Worm (Caenorhabditis elegans) whole organism, mixed stage, embryonic: Measurements from ENCODE around the gene ippk-1.

ENCODE experiments used
- M03D4.4 ChIP-seq: sonication (generic microtip); optimal IDR thresholded peaks from 2 replicates; lab custom pipeline; 2017; ENCODE audit warnings: mild to moderate bottlenecking, missing genetic modification characterization, missing compliant biosample characterization
- bed-3 ChIP-seq: fragments of 200-800 bp; sonication (Bioruptor generic); optimal IDR thresholded peaks from 3 replicates; lab custom pipeline; 2018; ENCODE audit warnings: mild to moderate bottlenecking, missing genetic modification characterization, moderate library complexity, missing compliant biosample characterization
- blmp-1 ChIP-seq: fragments of 150-350 bp; optimal IDR thresholded peaks from 2 replicates; lab custom pipeline; 2014; ENCODE audit warnings: missing biosample characterization, missing genetic modification characterization
- ceh-39 ChIP-seq: fragments of 150-350 bp; optimal IDR thresholded peaks from 2 replicates; lab custom pipeline; 2014; ENCODE audit warnings: missing biosample characterization, missing genetic modification characterization
- ceh-43 ChIP-seq: fragments of 200-800 bp; sonication (Bioruptor generic); optimal IDR thresholded peaks from 2 replicates; lab custom pipeline; 2018; ENCODE audit warnings: mild to moderate bottlenecking, missing genetic modification characterization, moderate library complexity, missing compliant biosample characterization
- ceh-83 ChIP-seq: fragments of 200-800 bp; sonication (Bioruptor generic); optimal IDR thresholded peaks from 2 replicates; lab custom pipeline; 2018; ENCODE audit warnings: mild to moderate bottlenecking, missing genetic modification characterization, missing compliant biosample characterization
- ces-1 ChIP-seq: fragments of 150-350 bp; optimal IDR thresholded peaks from 2 replicates; lab custom pipeline; 2014; ENCODE audit warnings: missing biosample characterization, missing genetic modification reagents, missing genetic modification characterization
- elt-1 ChIP-seq: sonication (generic microtip); optimal IDR thresholded peaks from 2 replicates; lab custom pipeline; 2017; ENCODE audit warnings: missing genetic modification characterization, mild to moderate bottlenecking, missing compliant biosample characterization, antibody characterized with exemption, moderate library complexity, borderline replicate concordance; ENCODE audit not compliant: insufficient read depth
- elt-3 ChIP-seq: fragments of 150-350 bp; optimal IDR thresholded peaks from 2 replicates; lab custom pipeline; 2014; ENCODE audit warnings: missing biosample characterization, missing genetic modification characterization
- flh-1 ChIP-seq: fragments of 200-800 bp; sonication (Bioruptor generic); optimal IDR thresholded peaks from 2 replicates; lab custom pipeline; 2018; ENCODE audit warnings: mild to moderate bottlenecking, missing genetic modification characterization, moderate library complexity, missing compliant biosample characterization
- ham-2 ChIP-seq: fragments of 200-800 bp; sonication (Bioruptor generic); optimal IDR thresholded peaks from 2 replicates; lab custom pipeline; 2018; ENCODE audit warnings: mild to moderate bottlenecking, missing genetic modification characterization, missing compliant biosample characterization
- hlh-1 ChIP-seq: fragments of 150-350 bp; optimal IDR thresholded peaks from 2 replicates; lab custom pipeline; 2014; ENCODE audit warnings: missing biosample characterization, missing genetic modification reagents, missing genetic modification characterization
- lin-13 ChIP-seq: fragments of 150-350 bp; optimal IDR thresholded peaks from 2 replicates; lab custom pipeline; 2014; ENCODE audit warnings: missing biosample characterization, missing genetic modification characterization
- lin-32 ChIP-seq: fragments of 200-800 bp; sonication (Bioruptor generic); optimal IDR thresholded peaks from 2 replicates; lab custom pipeline; 2018; ENCODE audit warnings: mild to moderate bottlenecking, missing genetic modification characterization, missing compliant biosample characterization
- lsy-2 ChIP-seq: fragments of 150-350 bp; optimal IDR thresholded peaks from 2 replicates; lab custom pipeline; 2014; ENCODE audit warnings: missing biosample characterization, missing genetic modification characterization
- mab-5 ChIP-seq: fragments of 150-350 bp; optimal IDR thresholded peaks from 2 replicates; lab custom pipeline; 2014; ENCODE audit warnings: missing biosample characterization, missing genetic modification characterization
- mep-1 ChIP-seq: fragments of 150-350 bp; optimal IDR thresholded peaks from 2 replicates; lab custom pipeline; 2017; ENCODE audit warnings: missing biosample characterization, missing genetic modification reagents, missing genetic modification characterization, inconsistent platforms
- mls-2 ChIP-seq: sonication (generic microtip); optimal IDR thresholded peaks from 2 replicates; lab custom pipeline; 2016; ENCODE audit warnings: mild to moderate bottlenecking, missing genetic modification characterization, moderate library complexity, missing compliant biosample characterization
- nhr-12 ChIP-seq: fragments of 150-350 bp; optimal IDR thresholded peaks from 2 replicates; lab custom pipeline; 2014; ENCODE audit warnings: missing biosample characterization, missing genetic modification characterization
- nhr-237 ChIP-seq: fragments of 150-350 bp; optimal IDR thresholded peaks from 2 replicates; lab custom pipeline; 2014; ENCODE audit warnings: missing biosample characterization, missing genetic modification characterization
- nhr-28 ChIP-seq: fragments of 150-350 bp; optimal IDR thresholded peaks from 2 replicates; lab custom pipeline; 2014; ENCODE audit warnings: missing biosample characterization, missing genetic modification characterization
- nhr-76 ChIP-seq: sonication (generic microtip); optimal IDR thresholded peaks from 2 replicates; lab custom pipeline; 2017; ENCODE audit warnings: missing biosample characterization, missing genetic modification characterization
- pha-4 ChIP-seq: fragments of 150-350 bp; optimal IDR thresholded peaks from 2 replicates; lab custom pipeline; 2018; ENCODE audit warnings: missing biosample characterization, missing genetic modification reagents, missing genetic modification characterization
- snpc-4 ChIP-seq: fragments of 150-350 bp; optimal IDR thresholded peaks from 2 replicates; lab custom pipeline; 2014; ENCODE audit warnings: missing biosample characterization, missing genetic modification characterization
- tbx-8 ChIP-seq: fragments of 200-800 bp; sonication (Bioruptor generic); optimal IDR thresholded peaks from 2 replicates; lab custom pipeline; 2018; ENCODE audit warnings: mild to moderate bottlenecking, missing genetic modification characterization, moderate library complexity, missing compliant biosample characterization
- unc-120 ChIP-seq: sonication (generic microtip); optimal IDR thresholded peaks from 2 replicates; lab custom pipeline; 2017; ENCODE audit warnings: missing genetic modification characterization, missing compliant biosample characterization; ENCODE audit not compliant: poor library complexity, severe bottlenecking
- unc-39 ChIP-seq: fragments of 150-350 bp; optimal IDR thresholded peaks from 2 replicates; lab custom pipeline; 2014; ENCODE audit warnings: missing biosample characterization, missing genetic modification characterization
- unc-62 ChIP-seq: fragments of 150-350 bp; optimal IDR thresholded peaks from 2 replicates; lab custom pipeline; 2014; ENCODE audit warnings: missing biosample characterization, missing genetic modification reagents, missing genetic modification characterization
- zip-8 ChIP-seq: fragments of 150-350 bp; optimal IDR thresholded peaks from 2 replicates; lab custom pipeline; 2014; ENCODE audit warnings: missing biosample characterization, missing genetic modification characterization
- ztf-11 ChIP-seq: fragments of 150-350 bp; optimal IDR thresholded peaks from 2 replicates; lab custom pipeline; 2014; ENCODE audit warnings: missing biosample characterization, missing genetic modification characterization

ippk-1 gene

DNA sequence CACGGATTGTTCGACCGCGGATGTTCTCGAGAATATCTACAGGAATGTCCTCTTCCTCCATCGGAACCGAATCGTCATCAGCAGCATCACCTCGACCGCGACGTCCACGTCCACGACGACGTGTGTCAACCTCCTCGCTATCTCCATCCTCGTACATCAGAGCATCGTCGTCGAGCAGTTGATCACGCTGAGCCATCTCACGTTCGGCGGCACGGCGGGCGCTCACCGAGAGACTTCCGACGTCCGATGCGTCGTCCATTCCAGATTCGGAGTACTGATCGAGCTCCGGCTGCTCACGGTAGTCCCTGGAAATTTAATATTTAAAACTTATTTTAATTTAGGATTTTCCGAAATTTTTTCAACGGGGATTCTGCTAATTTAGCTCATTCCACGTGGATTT lies 36.7 kb upstream of the ippk-1 start:
- TF ChIP-seq nhr-237 (tag; lab: Kevin White, UChicago), result no peak
- no peak for TF ChIP-seq lin-13 (tag; lab: Kevin White, UChicago)
- TF ChIP-seq mls-2 (tag; lab: Kevin White, UChicago), result no peak
- no peak for TF ChIP-seq flh-1 (GFP tag; lab: Kevin White, UChicago)
- no peak for TF ChIP-seq ztf-11 (tag; lab: Kevin White, UChicago)
- TF ChIP-seq tbx-8, result no peak
- no peak for TF ChIP-seq mab-5 (tag; lab: Kevin White, UChicago)

ce11 chrII:12006575-12007098 lies 36.1 kb upstream of the ippk-1 start, which contains the start of gene mcm-2:
TSS of gene mcm-2 (minus strand) at chrII:12006625.
- TF ChIP-seq ham-2 (GFP tag; lab: Kevin White, UChicago) (no peak), ceh-83 (GFP tag; lab: Kevin White, UChicago) (no peak), unc-62 (GFP tag; lab: Kevin White, UChicago) (no peak), nhr-237 (tag; lab: Kevin White, UChicago) (peak; percentile 1), lin-32 (GFP tag; lab: Kevin White, UChicago) (no peak), ceh-39 (tag; lab: Kevin White, UChicago) (no peak), pha-4 (no peak), bed-3 (GFP tag; lab: Kevin White, UChicago) (no peak), nhr-28 (tag; lab: Kevin White, UChicago) (no peak), zip-8 (peak; percentile 69), snpc-4 (no peak), unc-120 (tag; lab: Kevin White, UChicago) (no peak), nhr-12 (tag; lab: Kevin White, UChicago) (no peak), mab-5 (tag; lab: Kevin White, UChicago) (no peak), elt-1 (tag; lab: Kevin White, UChicago) (peak; percentile 17), ceh-43 (GFP tag; lab: Kevin White, UChicago) (no peak), M03D4.4 (no peak), flh-1 (GFP tag; lab: Kevin White, UChicago) (no peak)

- TF ChIP-seq ztf-11 (tag; lab: Kevin White, UChicago), result no peak
- TF ChIP-seq, all 35 proteins: peak for 0
These were observed 33.9 kb upstream of the ippk-1 start, which contains the start of gene glb-29 for ce11 chrII:12008772-12009171. TSS of gene glb-29 (plus strand) at chrII:12009072.

- TF ChIP-seq mep-1 (no peak), ztf-11 (tag; lab: Kevin White, UChicago) (no peak), nhr-12 (tag; lab: Kevin White, UChicago) (no peak), unc-62 (GFP tag; lab: Kevin White, UChicago) (no peak), mls-2 (tag; lab: Kevin White, UChicago) (no peak), lsy-2 (tag; lab: Kevin White, UChicago) (peak; percentile 89), ceh-83 (GFP tag; lab: Kevin White, UChicago) (no peak), pha-4 (no peak), lin-13 (tag; lab: Kevin White, UChicago) (no peak), nhr-237 (tag; lab: Kevin White, UChicago) (no peak), ces-1 (GFP tag; lab: Kevin White, UChicago) (peak; percentile 39), snpc-4 (no peak)
These were observed 19.3 kb upstream of the ippk-1 start, which contains the start of gene Y17G7B.12 for ce11 chrII:12023315-12023878. TSS of gene Y17G7B.12 (plus strand) at chrII:12023861.

ce11 chrII:12027697-12028245 lies 14.9 kb upstream of the ippk-1 start, which contains the start of gene Y17G7B.8:
TSS of gene Y17G7B.8 (minus strand) at chrII:12027747.
- no peak for TF ChIP-seq elt-3 (tag; lab: Kevin White, UChicago)
- TF ChIP-seq M03D4.4, result no peak
- TF ChIP-seq mls-2 (tag; lab: Kevin White, UChicago), result no peak
- no peak for TF ChIP-seq pha-4
- no peak for TF ChIP-seq flh-1 (GFP tag; lab: Kevin White, UChicago)
- no peak for TF ChIP-seq nhr-12 (tag; lab: Kevin White, UChicago)
- no peak for TF ChIP-seq unc-39 (tag; lab: Kevin White, UChicago)
- TF ChIP-seq zip-8, result no peak
- no peak for TF ChIP-seq ces-1 (GFP tag; lab: Kevin White, UChicago)
- TF ChIP-seq snpc-4, result no peak
- TF ChIP-seq nhr-76 (tag; lab: Kevin White, UChicago), result no peak
- no peak for TF ChIP-seq nhr-28 (tag; lab: Kevin White, UChicago)
- TF ChIP-seq hlh-1, result no peak
- no peak for TF ChIP-seq mab-5 (tag; lab: Kevin White, UChicago)
- no peak for TF ChIP-seq ceh-43 (GFP tag; lab: Kevin White, UChicago)
- no peak for TF ChIP-seq blmp-1
- no peak for TF ChIP-seq ham-2 (GFP tag; lab: Kevin White, UChicago)
